Fruit fly (Drosophila melanogaster) whole organism: ENCODE data around the gene eIF2beta.

Source experiments
- CG8478 ChIP-seq: fragments of >200 bp; optimal IDR thresholded peaks from 2 replicates; lab custom pipeline; 2018; ENCODE audit warnings: inconsistent platforms
- Dll ChIP-seq: fragments of >200 bp; optimal IDR thresholded peaks from 2 replicates; lab custom pipeline; 2017
- EcR ChIP-seq, 2 experiments: fragments of >200 bp; optimal IDR thresholded peaks; 2 replicates each; lab custom pipeline; 2017; ENCODE audit warnings: missing biosample characterization in 2 of 2, missing genetic modification characterization in 2 of 2, missing genetic modification reagents in 2 of 2
- psq ChIP-seq: fragments of >200 bp; optimal IDR thresholded peaks from 2 replicates; lab custom pipeline; 2017

DNA sequence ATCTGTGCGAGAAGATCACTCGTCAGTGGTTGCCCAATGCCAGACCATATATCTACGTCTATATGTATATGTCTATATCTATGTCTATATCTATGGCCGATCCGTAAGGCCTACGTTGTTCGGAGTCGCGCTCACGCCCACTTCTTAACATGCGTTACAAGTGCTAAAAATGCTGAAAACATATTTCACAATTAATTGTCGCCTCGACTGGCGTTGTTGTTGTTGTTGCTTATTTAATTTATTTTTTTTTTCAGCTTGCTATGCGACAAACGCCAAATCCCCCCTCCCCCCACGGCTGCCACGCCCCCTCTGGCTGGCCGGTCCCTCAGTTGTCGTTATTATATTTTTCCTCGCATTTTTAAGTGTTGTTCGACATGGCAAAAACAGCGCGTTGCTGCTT, 37.8 kb upstream of the eIF2beta start:
- TF ChIP-seq psq (lab: Kevin White, UChicago), result no peak
- TF ChIP-seq EcR (GFP tag; optimal IDR thresholded peaks at IDR 0.05; lab: Kevin White, UChicago), result no peak
- no peak for TF ChIP-seq CG8478 (lab: Kevin White, UChicago)
- TF ChIP-seq Dll (lab: Kevin White, UChicago), result no peak
